Worm (Caenorhabditis elegans): ENCODE results near the gene F53B7.4.

The F53B7.4 gene

ce11 chrV:10953471-10954155 lies 48.7 kb downstream of the F53B7.4 start (continued):
- TF ChIP-seq pqm-1 (tag; optimal IDR thresholded peaks at IDR 0.05) (no peak), swsn-7 (tag; optimal IDR thresholded peaks at IDR 0.05) (no peak), ama-1 (optimal IDR thresholded peaks at IDR 0.05) (no peak), lsy-2 (tag; optimal IDR thresholded peaks at IDR 0.05) (no peak), C16A3.4 (tag; optimal IDR thresholded peaks at IDR 0.05) (no peak), unc-62 (GFP tag; optimal IDR thresholded peaks at IDR 0.05) (no peak), nhr-90 (tag; optimal IDR thresholded peaks at IDR 0.05; ENCODE audit: poor library complexity) (peak; percentile 34), snu-23 (GFP tag; optimal IDR thresholded peaks at IDR 0.05) (peak; percentile 38), lin-15B (tag; optimal IDR thresholded peaks at IDR 0.05) (no peak), hlh-4 (tag; optimal IDR thresholded peaks at IDR 0.05) (no peak), aha-1 (tag; optimal IDR thresholded peaks at IDR 0.05) (no peak), tbx-2 (tag; optimal IDR thresholded peaks at IDR 0.05) (no peak), nhr-20 (tag; optimal IDR thresholded peaks at IDR 0.05) (peak; percentile 41), elt-2 (tag; optimal IDR thresholded peaks at IDR 0.05) (no peak), ztf-4 (tag; optimal IDR thresholded peaks at IDR 0.05) (peak; percentile 19), blmp-1 (tag; optimal IDR thresholded peaks at IDR 0.05) (no peak), mab-9 (GFP tag; IDR thresholded peaks at IDR 0.05) (no peak), ceh-63 (GFP tag; optimal IDR thresholded peaks at IDR 0.05) (no peak), xbp-1 (tag; optimal IDR thresholded peaks at IDR 0.05) (peak; percentile 4), sup-37 (GFP tag; optimal IDR thresholded peaks at IDR 0.05) (no peak), lir-3 (tag; optimal IDR thresholded peaks at IDR 0.05; ENCODE audit: poor library complexity) (peak; percentile 50), vab-15 (tag; optimal IDR thresholded peaks at IDR 0.05) (no peak), F16B12.6 (tag; optimal IDR thresholded peaks at IDR 0.05) (no peak), nhr-28 (tag; optimal IDR thresholded peaks at IDR 0.05) (no peak), hpl-2 (GFP tag; optimal IDR thresholded peaks at IDR 0.05) (no peak), C04F5.9 (tag; optimal IDR thresholded peaks at IDR 0.05) (no peak), mdl-1 (tag; optimal IDR thresholded peaks at IDR 0.05) (no peak), fkh-8 (tag; optimal IDR thresholded peaks at IDR 0.05) (no peak), jun-1 (tag; optimal IDR thresholded peaks at IDR 0.05) (no peak), isw-1 (GFP tag; IDR thresholded peaks at IDR 0.05) (no peak), nhr-19 (GFP tag; conservative IDR thresholded peaks at IDR 0.05) (0 out of 2 replicates have a peak, but pooled peaks have one; percentile 20), lin-35 (GFP tag; optimal IDR thresholded peaks at IDR 0.05) (peak in 1 of 2 experiments; percentile 19), nhr-12 (tag; optimal IDR thresholded peaks at IDR 0.05) (no peak), dpl-1 (GFP tag; optimal IDR thresholded peaks at IDR 0.05) (no peak), nhr-84 (tag; optimal IDR thresholded peaks at IDR 0.05) (no peak), alr-1 (tag; optimal IDR thresholded peaks at IDR 0.05; ENCODE audit: borderline replicate concordance) (no peak), snpc-4 (tag; optimal IDR thresholded peaks at IDR 0.05) (no peak), ces-1 (GFP tag; optimal IDR thresholded peaks at IDR 0.05) (no peak), lin-39 (tag; optimal IDR thresholded peaks at IDR 0.05) (no peak), ceh-88 (GFP tag; IDR thresholded peaks at IDR 0.05) (0 out of 2 replicates have a peak, but pooled peaks have one; percentile 21), grh-1 (GFP tag; IDR thresholded peaks at IDR 0.05) (no peak), nhr-77 (tag; optimal IDR thresholded peaks at IDR 0.05) (no peak), ztf-11 (tag; optimal IDR thresholded peaks at IDR 0.05) (no peak), nhr-47 (tag; optimal IDR thresholded peaks at IDR 0.05) (peak; percentile 47), zag-1 (tag; optimal IDR thresholded peaks at IDR 0.05) (no peak), lin-13 (GFP tag; optimal IDR thresholded peaks at IDR 0.05) (no peak), fkh-10 (GFP tag; optimal IDR thresholded peaks at IDR 0.05) (no peak), nhr-71 (tag; optimal IDR thresholded peaks at IDR 0.05) (peak; percentile 67)

All from whole organism, L1 larva.